Fruit fly (Drosophila melanogaster) whole organism, embryonic: Measurements from ENCODE around the gene Ufd4.

Experiments used
- CG10267 ChIP-seq: fragments of 200-800 bp; sonication (Bioruptor generic); optimal IDR thresholded peaks from 2 replicates; lab custom pipeline; 2018; ENCODE audit warnings: missing biosample characterization, mild to moderate bottlenecking, missing genetic modification characterization, moderate library complexity
- CG10274 ChIP-seq: fragments of 200-800 bp; sonication (Bioruptor generic); optimal IDR thresholded peaks from 3 replicates; lab custom pipeline; 2017; ENCODE audit warnings: missing biosample characterization, mild to moderate bottlenecking, missing genetic modification characterization
- CG12391 ChIP-seq: fragments of 200-800 bp; sonication (Bioruptor generic); optimal IDR thresholded peaks from 3 replicates; lab custom pipeline; 2018; ENCODE audit warnings: missing biosample characterization, mild to moderate bottlenecking, missing genetic modification characterization, moderate library complexity
- CG12659 ChIP-seq: fragments of 200-800 bp; sonication (Bioruptor generic); optimal IDR thresholded peaks from 3 replicates; lab custom pipeline; 2017; ENCODE audit warnings: mild to moderate bottlenecking, missing biosample characterization, missing genetic modification reagents, missing genetic modification characterization
- CG13287 ChIP-seq: fragments of 200-800 bp; sonication (Bioruptor generic); IDR thresholded peaks from 2 replicates; pipeline ENCODE4 v1.3.6; 2022; ENCODE audit warnings: missing biosample characterization, missing genetic modification characterization; ENCODE audit not compliant: partially characterized antibody
- CG15073 ChIP-seq: fragments of 200-800 bp; sonication (Bioruptor generic); optimal IDR thresholded peaks from 2 replicates; lab custom pipeline; 2016; ENCODE audit warnings: missing biosample characterization, missing genetic modification characterization
- CG1603 ChIP-seq: fragments of 200-800 bp; sonication (Bioruptor generic); optimal IDR thresholded peaks from 2 replicates; lab custom pipeline; 2019; ENCODE audit warnings: missing biosample characterization, mild to moderate bottlenecking, missing genetic modification characterization, moderate library complexity
- CG1647 ChIP-seq: fragments of 200-800 bp; sonication (Bioruptor generic); optimal IDR thresholded peaks from 3 replicates; lab custom pipeline; 2016; ENCODE audit warnings: missing biosample characterization, missing genetic modification characterization
- CG17802 ChIP-seq: fragments of 200-800 bp; sonication (Bioruptor generic); optimal IDR thresholded peaks from 2 replicates; lab custom pipeline; 2018; ENCODE audit warnings: missing biosample characterization, mild to moderate bottlenecking, missing genetic modification characterization, moderate library complexity
- CG18476 ChIP-seq: fragments of 200-800 bp; sonication (Bioruptor generic); optimal IDR thresholded peaks from 2 replicates; lab custom pipeline; 2016; ENCODE audit warnings: missing biosample characterization, mild to moderate bottlenecking, missing genetic modification characterization
- CG2116 ChIP-seq: fragments of 200-800 bp; sonication (Bioruptor generic); optimal IDR thresholded peaks from 3 replicates; lab custom pipeline; 2018; ENCODE audit warnings: missing biosample characterization, mild to moderate bottlenecking, missing genetic modification characterization
- CG2712 ChIP-seq: fragments of 200-800 bp; optimal IDR thresholded peaks from 3 replicates; lab custom pipeline; 2019; ENCODE audit warnings: missing biosample characterization, mild to moderate bottlenecking, missing genetic modification characterization, moderate library complexity
- CG42726 ChIP-seq: fragments of 200-800 bp; sonication (Bioruptor generic); IDR thresholded peaks from 2 replicates; pipeline ENCODE4 v1.3.6; 2022; ENCODE audit warnings: missing biosample characterization, missing genetic modification characterization; ENCODE audit not compliant: partially characterized antibody
- CG4617 ChIP-seq: fragments of 200-800 bp; sonication (Bioruptor generic); optimal IDR thresholded peaks from 3 replicates; lab custom pipeline; 2016; ENCODE audit warnings: missing biosample characterization, missing genetic modification characterization, borderline replicate concordance
- CG6791 ChIP-seq: fragments of 200-800 bp; sonication (Bioruptor generic); IDR thresholded peaks from 3 replicates; pipeline ENCODE4 v1.3.6; 2022; ENCODE audit warnings: missing biosample characterization, missing genetic modification characterization; ENCODE audit not compliant: partially characterized antibody
- CG8290 ChIP-seq, 3 experiments: fragments of 200-800 bp; sonication (Bioruptor generic); optimal IDR thresholded peaks; 2 replicates each; lab custom pipeline; 2016 to 2019; ENCODE audit warnings: missing biosample characterization in 3 of 3, missing genetic modification characterization in 3 of 3, mild to moderate bottlenecking in 2 of 3, moderate library complexity in 1 of 3
- CG9609 ChIP-seq: fragments of 200-800 bp; sonication (Bioruptor generic); optimal IDR thresholded peaks from 3 replicates; lab custom pipeline; 2016; ENCODE audit warnings: missing biosample characterization, missing genetic modification characterization
- Camta ChIP-seq: fragments of 200-800 bp; sonication (Bioruptor generic); optimal IDR thresholded peaks from 2 replicates; lab custom pipeline; 2016; ENCODE audit warnings: missing biosample characterization, missing genetic modification characterization
- Dll ChIP-seq: fragments of 200-800 bp; sonication (Bioruptor generic); IDR thresholded peaks from 4 replicates; pipeline ENCODE4 v1.3.6; 2022; ENCODE audit warnings: missing biosample characterization, missing genetic modification characterization; ENCODE audit not compliant: partially characterized antibody
- Ets97D ChIP-seq: fragments of 200-800 bp; sonication (Bioruptor generic); optimal IDR thresholded peaks from 3 replicates; lab custom pipeline; 2016; ENCODE audit warnings: missing biosample characterization, missing genetic modification characterization
- GATAe ChIP-seq: fragments of 200-800 bp; sonication (Bioruptor generic); conservative IDR thresholded peaks from 2 replicates; pipeline ENCODE4 v1.3.6; 2022; ENCODE audit warnings: missing biosample characterization, missing genetic modification characterization
- MESR4 ChIP-seq: fragments of 200-800 bp; sonication (Bioruptor generic); optimal IDR thresholded peaks from 2 replicates; lab custom pipeline; 2018; ENCODE audit warnings: missing biosample characterization, mild to moderate bottlenecking, missing genetic modification characterization, moderate library complexity
- Mrtf ChIP-seq: fragments of 200-800 bp; sonication (Bioruptor generic); IDR thresholded peaks from 3 replicates; pipeline ENCODE4 v1.3.6; 2022; ENCODE audit warnings: missing biosample characterization, missing genetic modification characterization
- Myb ChIP-seq: fragments of 200-800 bp; sonication (Bioruptor generic); optimal IDR thresholded peaks from 2 replicates; lab custom pipeline; 2016; ENCODE audit warnings: missing biosample characterization, missing genetic modification characterization
- PHDP ChIP-seq: fragments of 200-800 bp; sonication (Bioruptor generic); optimal IDR thresholded peaks from 3 replicates; lab custom pipeline; 2018; ENCODE audit warnings: missing biosample characterization, mild to moderate bottlenecking, missing genetic modification characterization, moderate library complexity
- Pdp1 ChIP-seq, 2 experiments: fragments of 200-800 bp; sonication (Bioruptor generic); optimal IDR thresholded peaks; 3 replicates each; lab custom pipeline; 2016; ENCODE audit warnings: missing biosample characterization in 2 of 2, missing genetic modification characterization in 2 of 2, mild to moderate bottlenecking in 1 of 2, moderate library complexity in 1 of 2
- Scr ChIP-seq: fragments of 200-800 bp; sonication (Bioruptor generic); IDR thresholded peaks from 2 replicates; pipeline ENCODE4 v1.3.6; 2022; ENCODE audit warnings: missing biosample characterization, missing genetic modification characterization; ENCODE audit not compliant: partially characterized antibody
- Side ChIP-seq: fragments of 200-800 bp; sonication (Bioruptor generic); optimal IDR thresholded peaks from 2 replicates; lab custom pipeline; 2016; ENCODE audit warnings: missing biosample characterization, missing genetic modification characterization
- bab2 ChIP-seq: fragments of 200-800 bp; sonication (Bioruptor generic); optimal IDR thresholded peaks from 2 replicates; lab custom pipeline; 2016; ENCODE audit warnings: missing biosample characterization, missing genetic modification characterization
- bigmax ChIP-seq: fragments of 200-800 bp; sonication (Bioruptor generic); optimal IDR thresholded peaks from 2 replicates; lab custom pipeline; 2018; ENCODE audit warnings: missing biosample characterization, mild to moderate bottlenecking, missing genetic modification characterization
- cg ChIP-seq: fragments of 200-800 bp; sonication (Bioruptor generic); optimal IDR thresholded peaks from 3 replicates; lab custom pipeline; 2019; ENCODE audit warnings: missing biosample characterization, mild to moderate bottlenecking, missing genetic modification characterization, moderate library complexity
- dpn ChIP-seq, 2 experiments: fragments of 200-800 bp; sonication (Bioruptor generic); optimal IDR thresholded peaks; 3 replicates each; lab custom pipeline; 2016; ENCODE audit warnings: missing biosample characterization in 2 of 2, missing genetic modification characterization in 2 of 2
- eyg ChIP-seq: fragments of 200-800 bp; sonication (Bioruptor generic); optimal IDR thresholded peaks from 3 replicates; lab custom pipeline; 2016; ENCODE audit warnings: missing biosample characterization, missing genetic modification characterization
- fd3F ChIP-seq: fragments of 200-800 bp; sonication (Bioruptor generic); optimal IDR thresholded peaks from 2 replicates; lab custom pipeline; 2018; ENCODE audit warnings: missing biosample characterization, mild to moderate bottlenecking, missing genetic modification characterization, moderate library complexity
- gsb ChIP-seq: fragments of 200-800 bp; sonication (Bioruptor generic); IDR thresholded peaks from 2 replicates; pipeline ENCODE4 v1.3.6; 2022; ENCODE audit warnings: missing biosample characterization, missing genetic modification characterization
- hbn ChIP-seq: fragments of 200-800 bp; sonication (Bioruptor generic); IDR thresholded peaks from 2 replicates; pipeline ENCODE4 v1.3.6; 2022; ENCODE audit warnings: missing biosample characterization, missing genetic modification characterization; ENCODE audit not compliant: partially characterized antibody
- lola ChIP-seq, 3 experiments: fragments of >200 bp in 2 of 3; fragments of 200-800 bp in 1 of 3; sonication (Bioruptor generic) in 1 of 3; optimal IDR thresholded peaks; 2 replicates each; lab custom pipeline; 2017 to 2019; ENCODE audit warnings: missing biosample characterization in 3 of 3, missing genetic modification characterization in 3 of 3, mild to moderate bottlenecking in 1 of 3, moderate library complexity in 1 of 3
- odd ChIP-seq: fragments of 200-800 bp; sonication (Bioruptor generic); optimal IDR thresholded peaks from 2 replicates; lab custom pipeline; 2017; ENCODE audit warnings: missing biosample characterization, mild to moderate bottlenecking, missing genetic modification characterization
- onecut ChIP-seq: fragments of 200-800 bp; sonication (Bioruptor generic); IDR thresholded peaks from 2 replicates; pipeline ENCODE4 v1.3.6; 2022; ENCODE audit warnings: missing biosample characterization, missing genetic modification characterization
- repo ChIP-seq: fragments of 200-800 bp; sonication (Bioruptor generic); optimal IDR thresholded peaks from 2 replicates; lab custom pipeline; 2016; ENCODE audit warnings: missing biosample characterization, missing genetic modification characterization
- sens ChIP-seq: fragments of 200-800 bp; sonication (Bioruptor generic); peaks from one replicate; lab custom pipeline; 2016; ENCODE audit warnings: missing biosample characterization, missing genetic modification characterization
- sna ChIP-seq: fragments of 200-800 bp; sonication (Bioruptor generic); IDR thresholded peaks from 2 replicates; pipeline ENCODE4 v1.3.6; 2022; ENCODE audit warnings: missing biosample characterization, missing genetic modification characterization; ENCODE audit not compliant: partially characterized antibody
- ssp ChIP-seq: fragments of 200-800 bp; sonication (Bioruptor generic); IDR thresholded peaks from 2 replicates; pipeline ENCODE4 v1.3.6; 2022; ENCODE audit warnings: missing biosample characterization, missing genetic modification characterization
- tx ChIP-seq: fragments of 200-800 bp; sonication (Bioruptor generic); optimal IDR thresholded peaks from 2 replicates; lab custom pipeline; 2016; ENCODE audit warnings: missing biosample characterization, missing genetic modification characterization
- wek ChIP-seq: fragments of 200-800 bp; sonication (Bioruptor generic); optimal IDR thresholded peaks from 3 replicates; lab custom pipeline; 2018; ENCODE audit warnings: missing biosample characterization, mild to moderate bottlenecking, missing genetic modification characterization, moderate library complexity
- zen ChIP-seq: fragments of 200-800 bp; sonication (Bioruptor generic); optimal IDR thresholded peaks from 3 replicates; lab custom pipeline; 2018; ENCODE audit warnings: missing biosample characterization, mild to moderate bottlenecking, missing genetic modification characterization, moderate library complexity

The Ufd4 gene

dm6 chr2L:10314327-10315210, 22.4 kb upstream of the Ufd4 start, which contains the start of the genes Usp14 and CG4972 (continued):
- TF ChIP-seq sna (GFP tag; lab: Robert Waterston, UW): 0 out of 2 replicates have a peak, but pooled peaks have one; percentile 9
- TF ChIP-seq cg (GFP tag; lab: Kevin White, UChicago): no peak
- TF ChIP-seq CG10267 (tag; lab: Kevin White, UChicago): peak; percentile 16
- TF ChIP-seq CG1603 (tag; lab: Kevin White, UChicago): peak; percentile 99
- peak; percentile 75 for TF ChIP-seq MESR4 (GFP tag; lab: Kevin White, UChicago)
- TF ChIP-seq CG2116 (GFP tag; lab: Kevin White, UChicago): peak; percentile 56
- no peak for TF ChIP-seq gsb
- peak; percentile 56; the same call in 2 of the 3 replicates for TF ChIP-seq CG6791 (GFP tag; lab: Robert Waterston, UW)
- no peak for TF ChIP-seq Camta (GFP tag; lab: Kevin White, UChicago)
- no peak for TF ChIP-seq PHDP (tag; lab: Kevin White, UChicago)
- no peak for TF ChIP-seq GATAe (GFP tag; lab: Robert Waterston, UW)
- peak; percentile 23; the same call in 1 of the 2 replicates for TF ChIP-seq CG13287 (GFP tag; lab: Robert Waterston, UW)
- no peak for TF ChIP-seq fd3F (GFP tag; lab: Kevin White, UChicago)
- no peak for TF ChIP-seq eyg (GFP tag; lab: Kevin White, UChicago)
- peak; percentile 90 for TF ChIP-seq bigmax (GFP tag; lab: Kevin White, UChicago)
- TF ChIP-seq CG17802: peak; percentile 86
- TF ChIP-seq lola (GFP tag; optimal IDR thresholded peaks at IDR 0.05; lab: Kevin White, UChicago): peak in 1 of 3 experiments; percentile 2
- TF ChIP-seq CG4617 (GFP tag; lab: Kevin White, UChicago): peak; percentile 19
- TF ChIP-seq ssp (GFP tag; lab: Robert Waterston, UW): peak; percentile 83
- TF ChIP-seq CG18476 (GFP tag; lab: Kevin White, UChicago): no peak
- no peak for TF ChIP-seq CG1647 (GFP tag; lab: Kevin White, UChicago)
- peak; percentile 33 for TF ChIP-seq CG2712
- TF ChIP-seq Scr (GFP tag; lab: Robert Waterston, UW): peak; percentile 54; the same call in 1 of the 2 replicates
- no peak for TF ChIP-seq Side (GFP tag; lab: Kevin White, UChicago)
- TF ChIP-seq CG12391: peak; percentile 38
- TF ChIP-seq dpn (GFP tag; optimal IDR thresholded peaks at IDR 0.05; lab: Kevin White, UChicago): peak in 1 of 2 experiments; percentile 18
- no peak for TF ChIP-seq bab2
- TF ChIP-seq repo (GFP tag; lab: Kevin White, UChicago): no peak
- no peak for TF ChIP-seq CG10274 (GFP tag; lab: Kevin White, UChicago)
- 0 out of 2 replicates have a peak, but pooled peaks have one; percentile 9 for TF ChIP-seq CG42726 (GFP tag; lab: Robert Waterston, UW)

DNA sequence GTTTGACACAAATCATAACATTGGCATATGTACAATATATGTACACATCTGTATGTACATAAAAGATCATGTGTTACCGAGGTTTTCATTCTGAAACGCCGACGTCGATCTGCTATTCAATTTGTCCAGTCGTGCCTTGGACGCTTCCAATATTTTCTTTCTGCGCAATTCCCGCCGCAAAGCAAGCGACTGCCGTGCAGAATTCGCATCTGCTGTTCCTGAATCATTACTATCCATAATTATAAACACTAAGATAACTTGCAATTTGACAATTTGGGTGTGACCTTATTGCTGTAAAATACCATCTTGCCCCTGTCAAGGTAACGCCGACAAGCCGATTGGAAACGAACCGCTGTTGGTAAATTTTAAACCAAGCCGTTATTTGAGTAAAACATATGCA, 19.7 kb upstream of the Ufd4 start:
- TF ChIP-seq onecut (no peak), CG8290 (GFP tag; optimal IDR thresholded peaks at IDR 0.05; lab: Kevin White, UChicago) (no peak), CG8290 (tag; optimal IDR thresholded peaks at IDR 0.05; lab: Kevin White, UChicago) (peak in 1 of 2 experiments; percentile 4), CG9609 (no peak), Dll (peak; percentile 42; the same call in 1 of the 4 replicates), tx (GFP tag; lab: Kevin White, UChicago) (no peak), CG12659 (GFP tag; lab: Kevin White, UChicago) (peak; percentile 62), hbn (0 out of 2 replicates have a peak, but pooled peaks have one; percentile 24), Myb (peak; percentile 90), bigmax (GFP tag; lab: Kevin White, UChicago) (peak; percentile 7), Mrtf (GFP tag; lab: Robert Waterston, UW) (no peak), zen (tag; lab: Kevin White, UChicago) (peak; percentile 26), Ets97D (GFP tag; lab: Kevin White, UChicago) (peak; percentile 38), sens (GFP tag; lab: Kevin White, UChicago) (peak; percentile 72), Pdp1 (GFP tag; optimal IDR thresholded peaks at IDR 0.05; lab: Kevin White, UChicago) (peak in 1 of 2 experiments; percentile 23), CG15073 (GFP tag; lab: Kevin White, UChicago) (no peak), wek (GFP tag; lab: Kevin White, UChicago) (peak; percentile 10), odd (no peak), CG2712 (peak; percentile 7)
